Worm (Caenorhabditis elegans) whole organism, L2 larva: ENCODE measurements around the gene C27A7.3.

Experiments used
- C34F6.9 ChIP-seq: fragments of 150-350 bp; optimal IDR thresholded peaks from 2 replicates; lab custom pipeline; 2014; ENCODE audit warnings: missing biosample characterization, missing genetic modification characterization
- F13H6.1 ChIP-seq: sonication (generic microtip); optimal IDR thresholded peaks from 2 replicates; lab custom pipeline; 2016; ENCODE audit warnings: missing genetic modification characterization, missing compliant biosample characterization
- R02D3.7 ChIP-seq: fragments of 150-350 bp; optimal IDR thresholded peaks from 2 replicates; lab custom pipeline; 2014; ENCODE audit warnings: missing biosample characterization, missing genetic modification characterization
- Y55F3AM.14 ChIP-seq: fragments of 200-800 bp; sonication (Bioruptor generic); optimal IDR thresholded peaks from 2 replicates; lab custom pipeline; 2018; ENCODE audit warnings: mild to moderate bottlenecking, missing genetic modification characterization, missing compliant biosample characterization
- ama-1 ChIP-seq: fragments of 150-350 bp; optimal IDR thresholded peaks from 2 replicates; lab custom pipeline; 2018; ENCODE audit warnings: inconsistent platforms
- ceh-16 ChIP-seq: fragments of 150-350 bp; optimal IDR thresholded peaks from 2 replicates; lab custom pipeline; 2014; ENCODE audit warnings: missing biosample characterization, missing genetic modification characterization
- ceh-82 ChIP-seq: fragments of 150-350 bp; optimal IDR thresholded peaks from 2 replicates; lab custom pipeline; 2014; ENCODE audit warnings: missing biosample characterization, missing genetic modification characterization
- crh-2 ChIP-seq: sonication (generic microtip); optimal IDR thresholded peaks from 2 replicates; lab custom pipeline; 2017; ENCODE audit warnings: missing biosample characterization, missing genetic modification characterization
- dmd-4 ChIP-seq: sonication (generic microtip); optimal IDR thresholded peaks from 2 replicates; lab custom pipeline; 2017; ENCODE audit warnings: missing biosample characterization, missing genetic modification characterization
- egl-27 ChIP-seq: sonication (generic microtip); optimal IDR thresholded peaks from 3 replicates; lab custom pipeline; 2017; ENCODE audit warnings: missing biosample characterization, missing genetic modification reagents, missing genetic modification characterization
- elt-1 ChIP-seq: fragments of 150-350 bp; optimal IDR thresholded peaks from 2 replicates; lab custom pipeline; 2014; ENCODE audit warnings: missing biosample characterization, missing genetic modification characterization
- elt-3 ChIP-seq: sonication (generic microtip); optimal IDR thresholded peaks from 2 replicates; lab custom pipeline; 2017; ENCODE audit warnings: missing biosample characterization, missing genetic modification characterization
- lsy-2 ChIP-seq, 2 experiments: fragments of 150-350 bp in 1 of 2; sonication (generic microtip) in 1 of 2; optimal IDR thresholded peaks; 2 replicates each; lab custom pipeline; 2014 to 2017; ENCODE audit warnings: missing biosample characterization in 2 of 2, missing genetic modification characterization in 2 of 2
- mab-5 ChIP-seq: fragments of 150-350 bp; optimal IDR thresholded peaks from 2 replicates; lab custom pipeline; 2014; ENCODE audit warnings: missing biosample characterization, missing genetic modification characterization
- mdl-1 ChIP-seq, 2 experiments: fragments of 150-350 bp in 1 of 2; sonication (generic microtip) in 1 of 2; optimal IDR thresholded peaks; 2 replicates each; lab custom pipeline; 2017; ENCODE audit warnings: missing biosample characterization in 2 of 2, missing genetic modification characterization in 2 of 2
- nhr-10 ChIP-seq: sonication (generic microtip); optimal IDR thresholded peaks from 2 replicates; lab custom pipeline; 2017; ENCODE audit warnings: missing biosample characterization, missing genetic modification characterization
- nhr-11 ChIP-seq: fragments of 150-350 bp; optimal IDR thresholded peaks from 2 replicates; lab custom pipeline; 2014; ENCODE audit warnings: missing biosample characterization, missing genetic modification characterization
- nhr-12 ChIP-seq: fragments of 150-350 bp; optimal IDR thresholded peaks from 2 replicates; lab custom pipeline; 2014; ENCODE audit warnings: missing biosample characterization, missing genetic modification characterization
- nhr-129 ChIP-seq: fragments of 150-350 bp; optimal IDR thresholded peaks from 2 replicates; lab custom pipeline; 2014; ENCODE audit warnings: missing biosample characterization, missing genetic modification characterization
- nhr-21 ChIP-seq: fragments of 150-350 bp; optimal IDR thresholded peaks from 2 replicates; lab custom pipeline; 2014; ENCODE audit warnings: missing biosample characterization, missing genetic modification characterization
- nhr-23 ChIP-seq: fragments of 150-350 bp; optimal IDR thresholded peaks from 2 replicates; lab custom pipeline; 2014; ENCODE audit warnings: missing biosample characterization, missing genetic modification reagents, missing genetic modification characterization
- nhr-237 ChIP-seq: fragments of 150-350 bp; optimal IDR thresholded peaks from 2 replicates; lab custom pipeline; 2014; ENCODE audit warnings: missing biosample characterization, missing genetic modification characterization
- nhr-6 ChIP-seq: fragments of 150-350 bp; optimal IDR thresholded peaks from 2 replicates; lab custom pipeline; 2014; ENCODE audit warnings: missing biosample characterization, missing genetic modification characterization
- nhr-77 ChIP-seq: fragments of 150-350 bp; optimal IDR thresholded peaks from 2 replicates; lab custom pipeline; 2014; ENCODE audit warnings: missing biosample characterization, missing genetic modification characterization
- sem-4 ChIP-seq: fragments of 150-350 bp; optimal IDR thresholded peaks from 2 replicates; lab custom pipeline; 2014; ENCODE audit warnings: missing biosample characterization, missing genetic modification reagents, missing genetic modification characterization
- sma-3 ChIP-seq: sonication (generic microtip); optimal IDR thresholded peaks from 2 replicates; lab custom pipeline; 2016; ENCODE audit warnings: missing genetic modification reagents, missing genetic modification characterization, missing compliant biosample characterization
- sma-9 ChIP-seq, 2 experiments: fragments of 150-350 bp in 1 of 2; sonication (generic microtip) in 1 of 2; optimal IDR thresholded peaks; 2 replicates each; lab custom pipeline; 2014 to 2016; ENCODE audit warnings: missing genetic modification characterization in 2 of 2, mild to moderate bottlenecking in 1 of 2, missing biosample characterization in 1 of 2, missing compliant biosample characterization in 1 of 2, missing genetic modification reagents in 1 of 2, moderate library complexity in 1 of 2
- unc-39 ChIP-seq: fragments of 150-350 bp; optimal IDR thresholded peaks from 2 replicates; lab custom pipeline; 2014; ENCODE audit warnings: missing biosample characterization, missing genetic modification characterization
- unc-55 ChIP-seq: fragments of 150-350 bp; sonication (generic microtip); optimal IDR thresholded peaks from 3 replicates; lab custom pipeline; 2014; ENCODE audit warnings: missing biosample characterization, missing genetic modification reagents, missing genetic modification characterization
- unc-62 ChIP-seq: fragments of 150-350 bp; optimal IDR thresholded peaks from 2 replicates; lab custom pipeline; 2014; ENCODE audit warnings: missing biosample characterization, missing genetic modification reagents, missing genetic modification characterization
- zag-1 ChIP-seq: fragments of 150-350 bp; optimal IDR thresholded peaks from 2 replicates; lab custom pipeline; 2014; ENCODE audit warnings: missing biosample characterization, missing genetic modification characterization
- ztf-1 ChIP-seq: fragments of 200-800 bp; sonication (Bioruptor generic); conservative IDR thresholded peaks from 2 replicates; pipeline ENCODE4 v1.3.6; 2022; ENCODE audit warnings: missing genetic modification characterization, missing compliant biosample characterization
- ztf-11 ChIP-seq: sonication (generic microtip); optimal IDR thresholded peaks from 2 replicates; lab custom pipeline; 2017; ENCODE audit warnings: missing biosample characterization, missing genetic modification characterization

The C27A7.3 gene

ce11 chrV:12158377-12158776 is 17.7 kb downstream of the C27A7.3 start:
- TF ChIP-seq nhr-129 (tag; lab: Kevin White, UChicago) = peak; percentile 19
- TF ChIP-seq mdl-1 (tag; optimal IDR thresholded peaks at IDR 0.05; lab: Kevin White, UChicago) = no peak
- TF ChIP-seq sma-9 (GFP tag; optimal IDR thresholded peaks at IDR 0.05; lab: Kevin White, UChicago) = peak; percentile 92
- TF ChIP-seq sma-9 (tag; optimal IDR thresholded peaks at IDR 0.05; lab: Kevin White, UChicago) = no peak
- TF ChIP-seq, all 48 proteins: peak for 2

ce11 chrV:12159975-12160374 is 19.2 kb downstream of the C27A7.3 start:
- no peak for TF ChIP-seq mdl-1 (tag; optimal IDR thresholded peaks at IDR 0.05; lab: Kevin White, UChicago)
- no peak for TF ChIP-seq sma-9 (GFP tag; optimal IDR thresholded peaks at IDR 0.05; lab: Kevin White, UChicago)
- no peak for TF ChIP-seq sma-9 (tag; optimal IDR thresholded peaks at IDR 0.05; lab: Kevin White, UChicago)
- no peak for TF ChIP-seq egl-27
- TF ChIP-seq unc-39 (tag; lab: Kevin White, UChicago) = no peak
- TF ChIP-seq nhr-6 (tag; lab: Kevin White, UChicago) = no peak
- no peak for TF ChIP-seq ceh-82 (tag; lab: Kevin White, UChicago)
- no peak for TF ChIP-seq nhr-23 (tag; lab: Kevin White, UChicago)
- TF ChIP-seq nhr-12 (tag; lab: Kevin White, UChicago) = no peak
- no peak for TF ChIP-seq nhr-21 (tag; lab: Kevin White, UChicago)
- no peak for TF ChIP-seq nhr-11
- TF ChIP-seq crh-2 (tag; lab: Kevin White, UChicago) = no peak
- TF ChIP-seq ztf-1 (GFP tag; lab: Robert Waterston, UW) = no peak
- no peak for TF ChIP-seq lsy-2 (tag; optimal IDR thresholded peaks at IDR 0.05; lab: Kevin White, UChicago)
- no peak for TF ChIP-seq ceh-16
- TF ChIP-seq ama-1 = no peak
- TF ChIP-seq mab-5 (tag; lab: Kevin White, UChicago) = no peak
- no peak for TF ChIP-seq ztf-11

- TF ChIP-seq nhr-129 (tag; lab: Kevin White, UChicago) = no peak
- TF ChIP-seq C34F6.9 (tag; lab: Kevin White, UChicago) = peak; percentile 56
- peak; percentile 79 for TF ChIP-seq unc-55 (GFP tag; lab: Kevin White, UChicago)
- TF ChIP-seq, all 48 proteins: peak for 2
Observed at ce11 chrV:12161157-12161556, 20.4 kb downstream of the C27A7.3 start.

- TF ChIP-seq zag-1 (tag; lab: Kevin White, UChicago) = no peak
- TF ChIP-seq elt-1 (tag; lab: Kevin White, UChicago) = no peak
- no peak for TF ChIP-seq nhr-10 (tag; lab: Kevin White, UChicago)
- no peak for TF ChIP-seq egl-27
- TF ChIP-seq ceh-16 = no peak
- no peak for TF ChIP-seq nhr-77 (tag; lab: Kevin White, UChicago)
Observed at ce11 chrV:12162220-12162619, 21.5 kb downstream of the C27A7.3 start, which contains the start of gene C27A7.5. C27A7.5 (minus strand) TSS chrV:12162320.

ce11 chrV:12162906-12163305 is 22.2 kb downstream of the C27A7.3 start, which contains the start of gene srj-4:
srj-4 (plus strand) TSS chrV:12163206.
- TF ChIP-seq R02D3.7 (no peak), F13H6.1 (tag; lab: Kevin White, UChicago) (no peak), unc-62 (no peak), unc-55 (GFP tag; lab: Kevin White, UChicago) (no peak), sem-4 (tag; lab: Kevin White, UChicago) (no peak), nhr-77 (tag; lab: Kevin White, UChicago) (no peak), ceh-82 (tag; lab: Kevin White, UChicago) (no peak), nhr-129 (tag; lab: Kevin White, UChicago) (no peak), Y55F3AM.14 (GFP tag; lab: Kevin White, UChicago) (no peak), nhr-21 (tag; lab: Kevin White, UChicago) (no peak), elt-3 (tag; lab: Kevin White, UChicago) (no peak), elt-1 (tag; lab: Kevin White, UChicago) (no peak), sma-3 (GFP tag; lab: Kevin White, UChicago) (no peak), dmd-4 (tag; lab: Kevin White, UChicago) (no peak), nhr-11 (no peak), nhr-237 (no peak), zag-1 (tag; lab: Kevin White, UChicago) (no peak), nhr-10 (tag; lab: Kevin White, UChicago) (no peak), mdl-1 (tag; optimal IDR thresholded peaks at IDR 0.05; lab: Kevin White, UChicago) (no peak)
